Worm (Caenorhabditis elegans) whole organism, L2 larva: ENCODE results near the gene hlh-4.

Experiments
- elt-3 ChIP-seq: sonication (generic microtip); optimal IDR thresholded peaks from 2 replicates; lab custom pipeline; 2017; ENCODE audit warnings: missing biosample characterization, missing genetic modification characterization
- fos-1 ChIP-seq: fragments of 150-350 bp; optimal IDR thresholded peaks from 2 replicates; lab custom pipeline; 2014; ENCODE audit warnings: missing biosample characterization, missing genetic modification characterization
- nhr-12 ChIP-seq: fragments of 150-350 bp; optimal IDR thresholded peaks from 2 replicates; lab custom pipeline; 2014; ENCODE audit warnings: missing biosample characterization, missing genetic modification characterization
- unc-62 ChIP-seq: fragments of 150-350 bp; optimal IDR thresholded peaks from 2 replicates; lab custom pipeline; 2014; ENCODE audit warnings: missing biosample characterization, missing genetic modification reagents, missing genetic modification characterization

- TF ChIP-seq fos-1 (no peak), unc-62 (GFP tag; lab: Kevin White, UChicago) (no peak), elt-3 (tag; lab: Kevin White, UChicago) (no peak), nhr-12 (tag; lab: Kevin White, UChicago) (no peak)
Measured at ce11 chrIII:9725114-9725513, 13.7 kb downstream of the hlh-4 start, which contains the start of gene clec-162.
